Fruit fly (Drosophila melanogaster) whole organism, embryonic: ENCODE measurements around the gene mts.

ENCODE experiments used
- Bdp1 ChIP-seq: fragments of 200-800 bp; sonication (Bioruptor generic); optimal IDR thresholded peaks from 3 replicates; lab custom pipeline; 2016; ENCODE audit warnings: missing biosample characterization, missing genetic modification characterization
- Blimp-1 ChIP-seq: fragments of 200-800 bp; sonication (Bioruptor generic); optimal IDR thresholded peaks from 3 replicates; lab custom pipeline; 2018; ENCODE audit warnings: missing biosample characterization, missing genetic modification characterization, mild to moderate bottlenecking, moderate library complexity, missing genetic modification reagents
- BtbVII ChIP-seq: fragments of 200-800 bp; sonication (Bioruptor generic); optimal IDR thresholded peaks from 3 replicates; lab custom pipeline; 2017; ENCODE audit warnings: missing biosample characterization, mild to moderate bottlenecking, missing genetic modification characterization
- CG10321 ChIP-seq: fragments of 200-800 bp; sonication (Bioruptor generic); IDR thresholded peaks from 2 replicates; pipeline ENCODE4 v1.3.6; 2022; ENCODE audit warnings: missing biosample characterization, missing genetic modification characterization
- CG11085 ChIP-seq: fragments of 200-800 bp; sonication (Bioruptor generic); IDR thresholded peaks from 2 replicates; pipeline ENCODE4 v1.3.6; 2022; ENCODE audit warnings: missing biosample characterization, missing genetic modification characterization
- CG12155 ChIP-seq: fragments of 200-800 bp; sonication (Bioruptor generic); optimal IDR thresholded peaks from 3 replicates; lab custom pipeline; 2016; ENCODE audit warnings: missing biosample characterization, missing genetic modification characterization
- CG12299 ChIP-seq: fragments of 200-800 bp; sonication (Bioruptor generic); optimal IDR thresholded peaks from 2 replicates; lab custom pipeline; 2018; ENCODE audit warnings: missing biosample characterization, mild to moderate bottlenecking, missing genetic modification characterization
- CG14965 ChIP-seq: fragments of 200-800 bp; sonication (Bioruptor generic); optimal IDR thresholded peaks from 2 replicates; lab custom pipeline; 2016; ENCODE audit warnings: missing biosample characterization, missing genetic modification characterization, borderline replicate concordance
- CG1602 ChIP-seq: fragments of 200-800 bp; sonication (Bioruptor generic); optimal IDR thresholded peaks from 3 replicates; lab custom pipeline; 2016; ENCODE audit warnings: missing biosample characterization, missing genetic modification characterization
- CG17359 ChIP-seq: fragments of 200-800 bp; sonication (Bioruptor generic); optimal IDR thresholded peaks from 3 replicates; lab custom pipeline; 2018; ENCODE audit warnings: missing biosample characterization, mild to moderate bottlenecking, missing genetic modification characterization, moderate library complexity
- CG17829 ChIP-seq: fragments of 200-800 bp; optimal IDR thresholded peaks from 2 replicates; lab custom pipeline; 2019; ENCODE audit warnings: missing biosample characterization, mild to moderate bottlenecking, missing genetic modification characterization, moderate library complexity
- CG32772 ChIP-seq: fragments of 200-800 bp; sonication (Bioruptor generic); IDR thresholded peaks from 2 replicates; pipeline ENCODE4 v1.3.6; 2022; ENCODE audit warnings: missing biosample characterization, missing genetic modification characterization
- CG34224 ChIP-seq: fragments of 200-800 bp; sonication (Bioruptor generic); IDR thresholded peaks from 3 replicates; pipeline ENCODE4 v1.3.6; 2022; ENCODE audit warnings: missing biosample characterization, missing genetic modification characterization; ENCODE audit not compliant: partially characterized antibody
- CG34422 ChIP-seq: fragments of 200-800 bp; sonication (Bioruptor generic); IDR thresholded peaks from 3 replicates; pipeline ENCODE4 v1.3.6; 2022; ENCODE audit warnings: missing biosample characterization, missing genetic modification characterization
- CG43689 ChIP-seq: fragments of 200-800 bp; sonication (Bioruptor generic); IDR thresholded peaks from 2 replicates; pipeline ENCODE4 v1.3.6; 2022; ENCODE audit warnings: missing biosample characterization, missing genetic modification characterization
- CG4707 ChIP-seq: fragments of 200-800 bp; sonication (Bioruptor generic); optimal IDR thresholded peaks from 2 replicates; lab custom pipeline; 2018; ENCODE audit warnings: missing biosample characterization, mild to moderate bottlenecking, missing genetic modification characterization, moderate library complexity
- CG8478 ChIP-seq: fragments of >200 bp; optimal IDR thresholded peaks from 2 replicates; lab custom pipeline; 2018
- CG9727 ChIP-seq: fragments of 200-800 bp; sonication (Bioruptor generic); optimal IDR thresholded peaks from 3 replicates; lab custom pipeline; 2017; ENCODE audit warnings: missing biosample characterization, mild to moderate bottlenecking, missing genetic modification characterization
- CTCF ChIP-seq: fragments of 200-800 bp; sonication (Bioruptor generic); optimal IDR thresholded peaks from 2 replicates; lab custom pipeline; 2017; ENCODE audit warnings: missing biosample characterization, mild to moderate bottlenecking, missing genetic modification characterization, moderate library complexity
- Chrac-16 ChIP-seq: fragments of 200-800 bp; sonication (Bioruptor generic); optimal IDR thresholded peaks from 3 replicates; lab custom pipeline; 2016; ENCODE audit warnings: missing biosample characterization, missing genetic modification characterization
- D19B ChIP-seq: fragments of 200-800 bp; sonication (Bioruptor generic); optimal IDR thresholded peaks from 2 replicates; lab custom pipeline; 2017; ENCODE audit warnings: missing biosample characterization, mild to moderate bottlenecking, missing genetic modification characterization
- Doc2 ChIP-seq: fragments of 200-800 bp; sonication (Bioruptor generic); IDR thresholded peaks from 2 replicates; pipeline ENCODE4 v1.3.6; 2022; ENCODE audit warnings: missing biosample characterization, missing genetic modification characterization
- Eip74EF ChIP-seq, 2 experiments: fragments of 200-800 bp in 1 of 2; fragments of >200 bp in 1 of 2; sonication (Bioruptor generic) in 1 of 2; optimal IDR thresholded peaks; 2 replicates each; lab custom pipeline; 2017 to 2019; ENCODE audit warnings: missing biosample characterization in 2 of 2, missing genetic modification characterization in 2 of 2, mild to moderate bottlenecking in 1 of 2, moderate library complexity in 1 of 2
- H2.0 ChIP-seq: fragments of 200-800 bp; sonication (Bioruptor generic); IDR thresholded peaks from 2 replicates; pipeline ENCODE4 v1.3.6; 2022; ENCODE audit warnings: missing biosample characterization, missing genetic modification characterization
- HLHmδ ChIP-seq: fragments of 200-800 bp; sonication (Bioruptor generic); optimal IDR thresholded peaks from 2 replicates; lab custom pipeline; 2018; ENCODE audit warnings: missing biosample characterization, mild to moderate bottlenecking, missing genetic modification characterization, moderate library complexity
- Hmr ChIP-seq: fragments of 200-800 bp; sonication (Bioruptor generic); optimal IDR thresholded peaks from 3 replicates; lab custom pipeline; 2017; ENCODE audit warnings: mild to moderate bottlenecking, missing biosample characterization, missing genetic modification reagents, missing genetic modification characterization
- Hr39 ChIP-seq: fragments of >200 bp; optimal IDR thresholded peaks from 2 replicates; lab custom pipeline; 2017
- MTF-1 ChIP-seq: fragments of 200-800 bp; sonication (Bioruptor generic); optimal IDR thresholded peaks from 2 replicates; lab custom pipeline; 2018; ENCODE audit warnings: missing biosample characterization, mild to moderate bottlenecking, missing genetic modification characterization, borderline replicate concordance
- Nf-YB ChIP-seq: fragments of 200-800 bp; sonication (Bioruptor generic); optimal IDR thresholded peaks from 3 replicates; lab custom pipeline; 2019; ENCODE audit warnings: missing biosample characterization, mild to moderate bottlenecking, missing genetic modification characterization, moderate library complexity
- YL-1 ChIP-seq: fragments of 200-800 bp; sonication (Bioruptor generic); optimal IDR thresholded peaks from 3 replicates; lab custom pipeline; 2017; ENCODE audit warnings: missing biosample characterization, mild to moderate bottlenecking, missing genetic modification characterization
- bab2 ChIP-seq: fragments of 200-800 bp; sonication (Bioruptor generic); optimal IDR thresholded peaks from 2 replicates; lab custom pipeline; 2016; ENCODE audit warnings: missing biosample characterization, missing genetic modification characterization
- chif ChIP-seq, 2 experiments: fragments of 200-800 bp; sonication (Bioruptor generic); optimal IDR thresholded peaks; 3 replicates each; lab custom pipeline; 2016; ENCODE audit warnings: missing biosample characterization in 2 of 2, missing genetic modification characterization in 2 of 2
- dmrt99B ChIP-seq: fragments of 200-800 bp; sonication (Bioruptor generic); optimal IDR thresholded peaks from 2 replicates; lab custom pipeline; 2018; ENCODE audit warnings: missing biosample characterization, mild to moderate bottlenecking, missing genetic modification characterization, moderate library complexity
- fru ChIP-seq: fragments of >200 bp; optimal IDR thresholded peaks from 2 replicates; lab custom pipeline; 2017
- fu2 ChIP-seq: fragments of 200-800 bp; sonication (Bioruptor generic); optimal IDR thresholded peaks from 2 replicates; lab custom pipeline; 2016; ENCODE audit warnings: missing biosample characterization, missing genetic modification characterization
- gcm ChIP-seq: fragments of 200-800 bp; sonication (Bioruptor generic); optimal IDR thresholded peaks from 2 replicates; lab custom pipeline; 2019; ENCODE audit warnings: missing biosample characterization, mild to moderate bottlenecking, missing genetic modification characterization, moderate library complexity
- gsb ChIP-seq: fragments of 200-800 bp; sonication (Bioruptor generic); IDR thresholded peaks from 2 replicates; pipeline ENCODE4 v1.3.6; 2022; ENCODE audit warnings: missing biosample characterization, missing genetic modification characterization
- ken ChIP-seq: fragments of 200-800 bp; sonication (Bioruptor generic); IDR thresholded peaks from 3 replicates; pipeline ENCODE4 v1.3.6; 2022; ENCODE audit warnings: missing biosample characterization, missing genetic modification characterization
- lov ChIP-seq, 2 experiments: fragments of 200-800 bp in 1 of 2; fragments of >200 bp in 1 of 2; sonication (Bioruptor generic) in 1 of 2; IDR thresholded peaks in 1 of 2; optimal IDR thresholded peaks in 1 of 2; 2 replicates in 1 of 2; 3 replicates in 1 of 2; pipeline versions ENCODE4 v1.3.6 to Lab custom; 2017 to 2022; ENCODE audit warnings: missing biosample characterization in 1 of 2, missing genetic modification characterization in 1 of 2
- nerfin-1 ChIP-seq: fragments of 200-800 bp; sonication (Bioruptor generic); optimal IDR thresholded peaks from 3 replicates; lab custom pipeline; 2019; ENCODE audit warnings: missing biosample characterization, mild to moderate bottlenecking, missing genetic modification characterization, moderate library complexity
- org-1 ChIP-seq: fragments of 200-800 bp; sonication (Bioruptor generic); optimal IDR thresholded peaks from 2 replicates; lab custom pipeline; 2017; ENCODE audit warnings: missing biosample characterization, missing genetic modification characterization
- rib ChIP-seq: fragments of 200-800 bp; sonication (Bioruptor generic); IDR thresholded peaks from 2 replicates; pipeline ENCODE4 v1.3.6; 2022; ENCODE audit warnings: missing biosample characterization, missing genetic modification characterization
- slp2 ChIP-seq: fragments of 200-800 bp; sonication (Bioruptor generic); optimal IDR thresholded peaks from 2 replicates; lab custom pipeline; 2016; ENCODE audit warnings: missing biosample characterization, missing genetic modification characterization
- tio ChIP-seq: fragments of 200-800 bp; sonication (Bioruptor generic); optimal IDR thresholded peaks from 2 replicates; lab custom pipeline; 2017; ENCODE audit warnings: missing biosample characterization, missing genetic modification characterization, inconsistent platforms
- trh ChIP-seq: fragments of 200-800 bp; sonication (Bioruptor generic); optimal IDR thresholded peaks from 2 replicates; lab custom pipeline; 2016; ENCODE audit warnings: missing biosample characterization, missing genetic modification characterization
- tup ChIP-seq: fragments of 200-800 bp; sonication (Bioruptor generic); optimal IDR thresholded peaks from 2 replicates; lab custom pipeline; 2016; ENCODE audit warnings: missing biosample characterization, mild to moderate bottlenecking, missing genetic modification characterization, moderate library complexity

The mts gene

dm6 chr2L:7872680-7873079 lies 45.2 kb downstream of the mts start (continued):
- TF ChIP-seq rib (GFP tag; lab: Robert Waterston, UW) (no peak), lov (optimal IDR thresholded peaks at IDR 0.05; lab: Kevin White, UChicago) (no peak), lov (GFP tag; IDR thresholded peaks at IDR 0.05; lab: Robert Waterston, UW) (no peak), gcm (GFP tag; lab: Kevin White, UChicago) (no peak), Hr39 (lab: Kevin White, UChicago) (no peak), CG17829 (tag; lab: Kevin White, UChicago) (no peak), CG4707 (GFP tag; lab: Kevin White, UChicago) (no peak), tup (no peak), CG43689 (no peak), BtbVII (GFP tag; lab: Kevin White, UChicago) (no peak), Nf-YB (GFP tag; lab: Kevin White, UChicago) (no peak), slp2 (GFP tag; lab: Kevin White, UChicago) (no peak), CG12299 (no peak), CG8478 (lab: Kevin White, UChicago) (no peak), fru (lab: Kevin White, UChicago) (no peak), ken (no peak), MTF-1 (no peak), CG32772 (GFP tag; lab: Robert Waterston, UW) (no peak), Doc2 (no peak), D19B (GFP tag; lab: Kevin White, UChicago) (no peak), CG12155 (no peak), CTCF (GFP tag; lab: Kevin White, UChicago) (no peak), Eip74EF (GFP tag; optimal IDR thresholded peaks at IDR 0.05; lab: Kevin White, UChicago) (no peak), YL-1 (no peak), CG17359 (tag; lab: Kevin White, UChicago) (no peak), Bdp1 (peak; percentile 96), bab2 (no peak), fu2 (GFP tag; lab: Kevin White, UChicago) (no peak), Blimp-1 (GFP tag; lab: Kevin White, UChicago) (no peak), CG34422 (GFP tag; lab: Robert Waterston, UW) (no peak), nerfin-1 (tag; lab: Kevin White, UChicago) (no peak), gsb (GFP tag; lab: Robert Waterston, UW) (no peak), CG9727 (GFP tag; lab: Kevin White, UChicago) (no peak), CG1602 (no peak), Hmr (GFP tag; lab: Kevin White, UChicago) (no peak), H2.0 (GFP tag; lab: Robert Waterston, UW) (no peak), org-1 (GFP tag; lab: Kevin White, UChicago) (no peak), CG11085 (no peak), CG10321 (no peak), dmrt99B (tag; lab: Kevin White, UChicago) (no peak), tio (GFP tag; lab: Kevin White, UChicago) (no peak), trh (GFP tag; lab: Kevin White, UChicago) (no peak), HLHmδ (GFP tag; lab: Kevin White, UChicago) (no peak), chif (GFP tag; optimal IDR thresholded peaks at IDR 0.05; lab: Kevin White, UChicago) (no peak), CG34224 (GFP tag; lab: Robert Waterston, UW) (peak; percentile 70), CG14965 (GFP tag; lab: Kevin White, UChicago) (no peak), Chrac-16 (GFP tag; lab: Kevin White, UChicago) (no peak)
